Fruit fly (Drosophila melanogaster): ENCODE data around the gene CG7488.

CG7488 gene

dm6 chr3R:13018284-13018900 is 23.0 kb downstream of the CG7488 start (continued):
- TF ChIP-seq CG11247 (GFP tag; IDR thresholded peaks at IDR 0.05) (no peak), scrt (GFP tag; optimal IDR thresholded peaks at IDR 0.05) (no peak), Oaz (GFP tag; IDR thresholded peaks at IDR 0.05) (no peak), Lim3 (GFP tag; IDR thresholded peaks at IDR 0.05) (no peak), dpn (GFP tag; optimal IDR thresholded peaks at IDR 0.05) (no peak), CG30020 (tag; optimal IDR thresholded peaks at IDR 0.05) (no peak), CG16863 (GFP tag; optimal IDR thresholded peaks at IDR 0.05) (no peak), CG1529 (GFP tag; optimal IDR thresholded peaks at IDR 0.05) (no peak), CG15011 (GFP tag; optimal IDR thresholded peaks at IDR 0.05) (no peak), HLHmδ (GFP tag; optimal IDR thresholded peaks at IDR 0.05) (no peak), otp (GFP tag; IDR thresholded peaks at IDR 0.05) (no peak), ttk (GFP tag; IDR thresholded peaks at IDR 0.05) (no peak), aop (GFP tag; IDR thresholded peaks at IDR 0.05) (no peak), ken (GFP tag; IDR thresholded peaks at IDR 0.05) (no peak), Dref (GFP tag; IDR thresholded peaks at IDR 0.05) (no peak), ham (GFP tag; IDR thresholded peaks at IDR 0.05) (no peak), Sin3A (optimal IDR thresholded peaks at IDR 0.05) (no peak), tio (GFP tag; optimal IDR thresholded peaks at IDR 0.05) (no peak), gsb-n (tag; optimal IDR thresholded peaks at IDR 0.05) (no peak), CG10959 (GFP tag; IDR thresholded peaks at IDR 0.05) (no peak), CG15514 (GFP tag; optimal IDR thresholded peaks at IDR 0.05) (no peak), Ada2b (GFP tag; IDR thresholded peaks at IDR 0.05) (no peak), CG11398 (GFP tag; optimal IDR thresholded peaks at IDR 0.05) (no peak), h (optimal IDR thresholded peaks at IDR 0.05) (no peak), CG30431 (GFP tag; optimal IDR thresholded peaks at IDR 0.05) (no peak), cato (GFP tag; optimal IDR thresholded peaks at IDR 0.05; ENCODE audit: borderline replicate concordance) (no peak), zen2 (GFP tag; IDR thresholded peaks at IDR 0.05; ENCODE audit: partially characterized antibody) (no peak), Hmr (GFP tag; optimal IDR thresholded peaks at IDR 0.05) (no peak), ro (GFP tag; IDR thresholded peaks at IDR 0.05) (no peak), fd96Cb (tag; optimal IDR thresholded peaks at IDR 0.05) (no peak), CG15601 (tag; optimal IDR thresholded peaks at IDR 0.05) (no peak), CG6272 (GFP tag; IDR thresholded peaks at IDR 0.05) (no peak), Dfd (GFP tag; optimal IDR thresholded peaks at IDR 0.05) (no peak), Optix (GFP tag; IDR thresholded peaks at IDR 0.05) (no peak), CG10267 (tag; optimal IDR thresholded peaks at IDR 0.05) (no peak), Spps (tag; optimal IDR thresholded peaks at IDR 0.05) (no peak), chn (GFP tag; optimal IDR thresholded peaks at IDR 0.05) (no peak), HmgZ (tag; optimal IDR thresholded peaks at IDR 0.05) (peak; percentile 28), sc (optimal IDR thresholded peaks at IDR 0.05) (no peak), sc (GFP tag; optimal IDR thresholded peaks at IDR 0.05) (no peak), CG3838 (GFP tag; optimal IDR thresholded peaks at IDR 0.05) (no peak)

dm6 chr3R:13018995-13019394 is 23.6 kb downstream of the CG7488 start:
- TF ChIP-seq CG16815 (GFP tag; optimal IDR thresholded peaks at IDR 0.05) (no peak), vfl (GFP tag; optimal IDR thresholded peaks at IDR 0.05) (no peak), CG4424 (GFP tag; optimal IDR thresholded peaks at IDR 0.05) (no peak), CG6813 (GFP tag; optimal IDR thresholded peaks at IDR 0.05) (no peak), unpg (GFP tag; optimal IDR thresholded peaks at IDR 0.05) (no peak), Optix (GFP tag; IDR thresholded peaks at IDR 0.05) (no peak), fd3F (GFP tag; optimal IDR thresholded peaks at IDR 0.05) (no peak), E2f1 (GFP tag; IDR thresholded peaks at IDR 0.05) (no peak)

Data from whole organism, embryonic.